Fruit fly (Drosophila melanogaster) Kc167 (cell line): ENCODE measurements around the gene CG12426.

Source experiments
- h ChIP-seq: fragments of >200 bp; optimal IDR thresholded peaks from 3 replicates; lab custom pipeline; 2018; ENCODE audit warnings: missing external identifiers
- psq ChIP-seq: fragments of >200 bp; optimal IDR thresholded peaks from 2 replicates; lab custom pipeline; 2017; ENCODE audit warnings: missing external identifiers
- ttk ChIP-seq: sonication (Bioruptor generic); optimal IDR thresholded peaks from 2 replicates; lab custom pipeline; 2017; ENCODE audit warnings: missing external identifiers

DNA sequence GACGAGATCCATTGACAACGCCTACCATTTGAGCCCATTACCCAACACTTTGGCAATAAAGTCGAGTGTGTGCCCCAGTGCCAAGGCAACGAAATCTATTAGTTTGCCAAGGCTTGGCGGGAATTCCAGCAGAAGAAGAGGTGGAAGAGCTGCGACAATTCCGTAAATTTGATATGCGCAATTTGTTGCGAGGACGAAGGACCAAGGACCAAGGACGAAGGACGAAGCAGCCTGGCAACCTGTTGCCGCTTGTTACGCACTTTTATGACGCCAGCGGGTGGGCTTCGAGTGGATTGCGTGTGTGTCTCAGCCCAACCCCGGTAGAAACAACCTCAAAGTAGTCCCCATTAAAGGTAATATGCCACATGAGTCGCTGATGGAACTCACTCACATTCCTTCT lies 15.9 kb upstream of the CG12426 start:
- TF ChIP-seq ttk (lab: Kevin White, UChicago) = no peak
- TF ChIP-seq h (lab: Kevin White, UChicago) = no peak
- no peak for TF ChIP-seq psq (lab: Kevin White, UChicago)
